Fruit fly (Drosophila melanogaster) whole organism, embryonic: ENCODE data around the gene CG43938.
A peak's percentile ranks its signal among the peaks of the same experiment; 100 is the strongest.

Experiments used
- Ada2b ChIP-seq: fragments of 200-800 bp; sonication (Bioruptor generic); IDR thresholded peaks from 2 replicates; pipeline ENCODE4 v1.3.6; 2022; ENCODE audit warnings: missing biosample characterization, missing genetic modification characterization
- B-H1 ChIP-seq: fragments of 200-800 bp; sonication (Bioruptor generic); IDR thresholded peaks from 3 replicates; pipeline ENCODE4 v1.3.6; 2022; ENCODE audit warnings: missing biosample characterization, missing genetic modification characterization
- CG10462 ChIP-seq: fragments of 200-800 bp; sonication (Bioruptor generic); optimal IDR thresholded peaks from 2 replicates; lab custom pipeline; 2016; ENCODE audit warnings: missing biosample characterization, missing genetic modification characterization
- CG12391 ChIP-seq: fragments of 200-800 bp; sonication (Bioruptor generic); optimal IDR thresholded peaks from 3 replicates; lab custom pipeline; 2018; ENCODE audit warnings: missing biosample characterization, mild to moderate bottlenecking, missing genetic modification characterization, moderate library complexity
- CG12744 ChIP-seq: fragments of 200-800 bp; sonication (Bioruptor generic); optimal IDR thresholded peaks from 2 replicates; lab custom pipeline; 2016; ENCODE audit warnings: missing biosample characterization, missing genetic modification characterization
- CG17328 ChIP-seq: fragments of 200-800 bp; sonication (Bioruptor generic); IDR thresholded peaks from 2 replicates; pipeline ENCODE4 v1.3.6; 2022; ENCODE audit warnings: missing biosample characterization, missing genetic modification characterization
- CG18011 ChIP-seq: fragments of 200-800 bp; sonication (Bioruptor generic); optimal IDR thresholded peaks from 2 replicates; lab custom pipeline; 2017; ENCODE audit warnings: missing biosample characterization, missing genetic modification characterization, mild to moderate bottlenecking, moderate library complexity, missing genotype
- CG34224 ChIP-seq: fragments of 200-800 bp; sonication (Bioruptor generic); IDR thresholded peaks from 3 replicates; pipeline ENCODE4 v1.3.6; 2022; ENCODE audit warnings: missing biosample characterization, missing genetic modification characterization; ENCODE audit not compliant: partially characterized antibody
- CG5953 ChIP-seq: fragments of 200-800 bp; sonication (Bioruptor generic); IDR thresholded peaks from 2 replicates; pipeline ENCODE4 v1.3.6; 2022; ENCODE audit warnings: missing biosample characterization, missing genetic modification characterization
- CG8944 ChIP-seq: fragments of 200-800 bp; sonication (Bioruptor generic); optimal IDR thresholded peaks from 3 replicates; lab custom pipeline; 2016; ENCODE audit warnings: missing biosample characterization, missing genetic modification characterization
- CTCF ChIP-seq: fragments of 200-800 bp; sonication (Bioruptor generic); optimal IDR thresholded peaks from 2 replicates; lab custom pipeline; 2017; ENCODE audit warnings: missing biosample characterization, mild to moderate bottlenecking, missing genetic modification characterization, moderate library complexity
- Dek ChIP-seq: fragments of 200-800 bp; sonication (Bioruptor generic); optimal IDR thresholded peaks from 3 replicates; lab custom pipeline; 2019; ENCODE audit warnings: missing biosample characterization, mild to moderate bottlenecking, missing genetic modification characterization, moderate library complexity
- Dref ChIP-seq: fragments of 200-800 bp; sonication (Bioruptor generic); IDR thresholded peaks from 2 replicates; pipeline ENCODE4 v1.3.6; 2022; ENCODE audit warnings: missing biosample characterization, missing genetic modification characterization
- HLH3B ChIP-seq: fragments of 200-800 bp; sonication (Bioruptor generic); IDR thresholded peaks from 2 replicates; pipeline ENCODE4 v1.3.6; 2022; ENCODE audit warnings: missing biosample characterization, missing genetic modification characterization
- HLH54F ChIP-seq: fragments of 200-800 bp; sonication (Bioruptor generic); optimal IDR thresholded peaks from 3 replicates; lab custom pipeline; 2016; ENCODE audit warnings: missing biosample characterization, missing genetic modification characterization
- HmgD ChIP-seq: fragments of 200-800 bp; sonication (Bioruptor generic); optimal IDR thresholded peaks from 3 replicates; lab custom pipeline; 2016; ENCODE audit warnings: missing biosample characterization, missing genetic modification characterization
- Hsf ChIP-seq: fragments of 200-800 bp; sonication (Bioruptor generic); optimal IDR thresholded peaks from 3 replicates; lab custom pipeline; 2016; ENCODE audit warnings: missing biosample characterization, missing genetic modification characterization
- Neu2 ChIP-seq: fragments of 200-800 bp; sonication (Bioruptor generic); optimal IDR thresholded peaks from 3 replicates; lab custom pipeline; 2016; ENCODE audit warnings: missing biosample characterization, missing genetic modification characterization, borderline replicate concordance
- Oli ChIP-seq: fragments of 200-800 bp; sonication (Bioruptor generic); optimal IDR thresholded peaks from 2 replicates; lab custom pipeline; 2018; ENCODE audit warnings: missing biosample characterization, mild to moderate bottlenecking, missing genetic modification characterization, moderate library complexity
- Sox102F ChIP-seq: fragments of 200-800 bp; sonication (Bioruptor generic); optimal IDR thresholded peaks from 2 replicates; lab custom pipeline; 2018; ENCODE audit warnings: missing biosample characterization, mild to moderate bottlenecking, missing genetic modification characterization, moderate library complexity
- ato ChIP-seq: fragments of 200-800 bp; sonication (Bioruptor generic); IDR thresholded peaks from 2 replicates; pipeline ENCODE4 v1.3.6; 2022; ENCODE audit warnings: missing biosample characterization, missing genetic modification characterization; ENCODE audit not compliant: partially characterized antibody
- bowl ChIP-seq: fragments of 200-800 bp; sonication (Bioruptor generic); IDR thresholded peaks from 2 replicates; pipeline ENCODE4 v1.3.6; 2022; ENCODE audit warnings: missing biosample characterization, missing genetic modification characterization
- cas ChIP-seq: fragments of 200-800 bp; sonication (Bioruptor generic); IDR thresholded peaks from 2 replicates; pipeline ENCODE4 v1.3.6; 2022; ENCODE audit warnings: missing biosample characterization, missing genetic modification characterization
- chif ChIP-seq, 2 experiments: fragments of 200-800 bp; sonication (Bioruptor generic); optimal IDR thresholded peaks; 3 replicates each; lab custom pipeline; 2016; ENCODE audit warnings: missing biosample characterization in 2 of 2, missing genetic modification characterization in 2 of 2
- esg ChIP-seq: fragments of 200-800 bp; sonication (Bioruptor generic); conservative IDR thresholded peaks from 2 replicates; pipeline ENCODE4 v1.3.6; 2022; ENCODE audit warnings: missing biosample characterization, missing genetic modification characterization
- ewg ChIP-seq: fragments of 200-800 bp; sonication (Bioruptor generic); optimal IDR thresholded peaks from 3 replicates; lab custom pipeline; 2017; ENCODE audit warnings: mild to moderate bottlenecking, missing biosample characterization, missing genetic modification reagents, missing genetic modification characterization
- fd3F ChIP-seq: fragments of 200-800 bp; sonication (Bioruptor generic); optimal IDR thresholded peaks from 2 replicates; lab custom pipeline; 2018; ENCODE audit warnings: missing biosample characterization, mild to moderate bottlenecking, missing genetic modification characterization, moderate library complexity
- gfzf ChIP-seq: fragments of 200-800 bp; sonication (Bioruptor generic); optimal IDR thresholded peaks from 2 replicates; lab custom pipeline; 2016; ENCODE audit warnings: missing biosample characterization, mild to moderate bottlenecking, missing genetic modification characterization, moderate library complexity
- gsb-n ChIP-seq: fragments of 200-800 bp; sonication (Bioruptor generic); optimal IDR thresholded peaks from 3 replicates; lab custom pipeline; 2018; ENCODE audit warnings: missing biosample characterization, mild to moderate bottlenecking, missing genetic modification characterization
- jigr1 ChIP-seq: fragments of 200-800 bp; sonication (Bioruptor generic); IDR thresholded peaks from 3 replicates; pipeline ENCODE4 v1.3.6; 2022; ENCODE audit warnings: missing biosample characterization, missing genetic modification characterization
- jing ChIP-seq: fragments of 200-800 bp; sonication (Bioruptor generic); optimal IDR thresholded peaks from 2 replicates; lab custom pipeline; 2018; ENCODE audit warnings: missing biosample characterization, mild to moderate bottlenecking, missing genetic modification characterization
- ken ChIP-seq: fragments of 200-800 bp; sonication (Bioruptor generic); IDR thresholded peaks from 3 replicates; pipeline ENCODE4 v1.3.6; 2022; ENCODE audit warnings: missing biosample characterization, missing genetic modification characterization
- knrl ChIP-seq: fragments of 200-800 bp; sonication (Bioruptor generic); IDR thresholded peaks from 3 replicates; pipeline ENCODE4 v1.3.6; 2022; ENCODE audit warnings: missing biosample characterization, missing genetic modification characterization; ENCODE audit not compliant: partially characterized antibody
- lmd ChIP-seq: fragments of 200-800 bp; sonication (Bioruptor generic); IDR thresholded peaks from 2 replicates; pipeline ENCODE4 v1.3.6; 2022; ENCODE audit warnings: missing biosample characterization, missing genetic modification characterization
- nerfin-2 ChIP-seq: fragments of 200-800 bp; sonication (Bioruptor generic); IDR thresholded peaks from 2 replicates; pipeline ENCODE4 v1.3.6; 2022; ENCODE audit warnings: missing biosample characterization, missing genetic modification characterization; ENCODE audit not compliant: partially characterized antibody
- oc ChIP-seq: fragments of 200-800 bp; sonication (Bioruptor generic); optimal IDR thresholded peaks from 2 replicates; lab custom pipeline; 2018; ENCODE audit warnings: missing biosample characterization, mild to moderate bottlenecking, missing genetic modification characterization, moderate library complexity
- pb ChIP-seq: fragments of 200-800 bp; sonication (Bioruptor generic); optimal IDR thresholded peaks from 3 replicates; lab custom pipeline; 2016; ENCODE audit warnings: missing biosample characterization, missing genetic modification characterization
- pnt ChIP-seq: fragments of 200-800 bp; sonication (Bioruptor generic); optimal IDR thresholded peaks from 3 replicates; lab custom pipeline; 2016; ENCODE audit warnings: missing biosample characterization, missing genetic modification characterization
- pzg ChIP-seq: fragments of 200-800 bp; sonication (Bioruptor generic); optimal IDR thresholded peaks from 3 replicates; lab custom pipeline; 2018; ENCODE audit warnings: missing biosample characterization, mild to moderate bottlenecking, missing genetic modification characterization, moderate library complexity
- salm ChIP-seq: fragments of 200-800 bp; sonication (Bioruptor generic); optimal IDR thresholded peaks from 2 replicates; lab custom pipeline; 2018; ENCODE audit warnings: missing biosample characterization, mild to moderate bottlenecking, missing genetic modification characterization
- sd ChIP-seq: fragments of 200-800 bp; sonication (Bioruptor generic); optimal IDR thresholded peaks from 3 replicates; lab custom pipeline; 2018; ENCODE audit warnings: missing biosample characterization, mild to moderate bottlenecking, missing genetic modification characterization, moderate library complexity
- sens ChIP-seq: fragments of 200-800 bp; sonication (Bioruptor generic); peaks from one replicate; lab custom pipeline; 2016; ENCODE audit warnings: missing biosample characterization, missing genetic modification characterization
- sens-2 ChIP-seq: fragments of 200-800 bp; sonication (Bioruptor generic); IDR thresholded peaks from 2 replicates; pipeline ENCODE4 v1.3.6; 2022; ENCODE audit warnings: missing biosample characterization, missing genetic modification characterization
- shn ChIP-seq: fragments of 200-800 bp; sonication (Bioruptor generic); optimal IDR thresholded peaks from 3 replicates; lab custom pipeline; 2016; ENCODE audit warnings: missing biosample characterization, missing genetic modification characterization
- slbo ChIP-seq: fragments of 200-800 bp; sonication (Bioruptor generic); IDR thresholded peaks from 2 replicates; pipeline ENCODE4 v1.3.6; 2022; ENCODE audit warnings: missing biosample characterization, missing genetic modification characterization
- stwl ChIP-seq: fragments of 200-800 bp; sonication (Bioruptor generic); optimal IDR thresholded peaks from 3 replicates; lab custom pipeline; 2018; ENCODE audit warnings: missing biosample characterization, mild to moderate bottlenecking, missing genetic modification characterization, moderate library complexity
- tna ChIP-seq: fragments of 200-800 bp; sonication (Bioruptor generic); IDR thresholded peaks from 2 replicates; pipeline ENCODE4 v1.3.6; 2022; ENCODE audit warnings: missing biosample characterization, missing genetic modification characterization; ENCODE audit not compliant: partially characterized antibody
- trem ChIP-seq: fragments of 200-800 bp; optimal IDR thresholded peaks from 3 replicates; lab custom pipeline; 2019; ENCODE audit warnings: missing biosample characterization, mild to moderate bottlenecking, missing genetic modification characterization, moderate library complexity
- twi ChIP-seq: fragments of 200-800 bp; optimal IDR thresholded peaks from 2 replicates; lab custom pipeline; 2019; ENCODE audit warnings: missing biosample characterization, mild to moderate bottlenecking, missing genetic modification characterization, moderate library complexity
- tx ChIP-seq: fragments of 200-800 bp; sonication (Bioruptor generic); optimal IDR thresholded peaks from 2 replicates; lab custom pipeline; 2016; ENCODE audit warnings: missing biosample characterization, missing genetic modification characterization

The CG43938 gene

dm6 chr3L:21172527-21173253, 51.2 kb downstream of the CG43938 start, which contains the start of the genes chb and AsnS (continued):
- peak; percentile 71 for TF ChIP-seq ewg (GFP tag; lab: Kevin White, UChicago)
- TF ChIP-seq B-H1, result peak; percentile 90
- peak; percentile 55 for TF ChIP-seq tx
- peak; percentile 76 for TF ChIP-seq sd (tag; lab: Kevin White, UChicago)
- TF ChIP-seq ato (GFP tag; lab: Robert Waterston, UW), result no peak
- TF ChIP-seq sens (GFP tag; lab: Kevin White, UChicago), result peak; percentile 95
- peak; percentile 89 for TF ChIP-seq esg (GFP tag; lab: Robert Waterston, UW)
- TF ChIP-seq twi (tag; lab: Kevin White, UChicago), result peak; percentile 72
- peak; percentile 89 for TF ChIP-seq gsb-n (tag; lab: Kevin White, UChicago)
- TF ChIP-seq Hsf, result peak; percentile 85
- peak; percentile 59 for TF ChIP-seq CG10462 (GFP tag; lab: Kevin White, UChicago)
- peak; percentile 97 for TF ChIP-seq Sox102F (GFP tag; lab: Kevin White, UChicago)
- TF ChIP-seq CG8944 (GFP tag; lab: Kevin White, UChicago), result peak; percentile 59
- no peak for TF ChIP-seq gfzf (GFP tag; lab: Kevin White, UChicago)
- no peak for TF ChIP-seq Neu2
- peak; percentile 95 for TF ChIP-seq Dek (tag; lab: Kevin White, UChicago)
- TF ChIP-seq ken (GFP tag; lab: Robert Waterston, UW), result peak; percentile 84
- peak; percentile 67 for TF ChIP-seq HLH54F (GFP tag; lab: Kevin White, UChicago)
- TF ChIP-seq knrl (GFP tag; lab: Robert Waterston, UW), result no peak
- peak; percentile 79 for TF ChIP-seq CG5953
- peak; percentile 94 for TF ChIP-seq Oli (tag; lab: Kevin White, UChicago)
- TF ChIP-seq fd3F (GFP tag; lab: Kevin White, UChicago), result peak; percentile 95
- TF ChIP-seq CG18011 (GFP tag; lab: Kevin White, UChicago), result peak; percentile 69
- no peak for TF ChIP-seq CTCF (GFP tag; lab: Kevin White, UChicago)
- TF ChIP-seq HLH3B (GFP tag; lab: Robert Waterston, UW), result peak; percentile 95
- no peak for TF ChIP-seq pzg (GFP tag; lab: Kevin White, UChicago)
- no peak for TF ChIP-seq Dref (GFP tag; lab: Robert Waterston, UW)
- TF ChIP-seq tna, result no peak
- TF ChIP-seq cas (GFP tag; lab: Robert Waterston, UW), result peak; percentile 83
- TF ChIP-seq CG12744 (GFP tag; lab: Kevin White, UChicago), result peak; percentile 17
- peak; percentile 59 for TF ChIP-seq shn (GFP tag; lab: Kevin White, UChicago)
- TF ChIP-seq jigr1, result peak; percentile 67; the same call in 2 of the 3 replicates
- peak; percentile 87 for TF ChIP-seq salm (tag; lab: Kevin White, UChicago)
- TF ChIP-seq pb (GFP tag; lab: Kevin White, UChicago), result peak; percentile 45
- TF ChIP-seq trem (tag; lab: Kevin White, UChicago), result peak; percentile 79
- peak; percentile 94 for TF ChIP-seq CG12391 (tag; lab: Kevin White, UChicago)
- peak; percentile 85 for TF ChIP-seq bowl (GFP tag; lab: Robert Waterston, UW)
- TF ChIP-seq jing (GFP tag; lab: Kevin White, UChicago), result peak; percentile 64
- peak; percentile 64 to 72 for TF ChIP-seq chif (GFP tag; optimal IDR thresholded peaks at IDR 0.05; lab: Kevin White, UChicago)
- no peak for TF ChIP-seq nerfin-2
- TF ChIP-seq Ada2b, result peak; percentile 95
- TF ChIP-seq HmgD, result no peak
- peak; percentile 96 for TF ChIP-seq slbo (GFP tag; lab: Robert Waterston, UW)
- TF ChIP-seq sens-2 (GFP tag; lab: Robert Waterston, UW), result peak; percentile 66
- peak; percentile 93 for TF ChIP-seq CG17328 (GFP tag; lab: Robert Waterston, UW)
- no peak for TF ChIP-seq CG34224 (GFP tag; lab: Robert Waterston, UW)
- TF ChIP-seq pnt (GFP tag; lab: Kevin White, UChicago), result peak; percentile 51
- peak; percentile 92 for TF ChIP-seq lmd (GFP tag; lab: Robert Waterston, UW)
- TF ChIP-seq stwl (tag; lab: Kevin White, UChicago), result no peak
- TF ChIP-seq oc, result peak; percentile 92
